Worm (Caenorhabditis elegans) whole organism, mixed stage, embryonic: ENCODE data around the gene nhr-15.

Experiments
- M03D4.4 ChIP-seq: sonication (generic microtip); optimal IDR thresholded peaks from 2 replicates; lab custom pipeline; 2017; ENCODE audit warnings: mild to moderate bottlenecking, missing genetic modification characterization, missing compliant biosample characterization
- bed-3 ChIP-seq: fragments of 200-800 bp; sonication (Bioruptor generic); optimal IDR thresholded peaks from 3 replicates; lab custom pipeline; 2018; ENCODE audit warnings: mild to moderate bottlenecking, missing genetic modification characterization, moderate library complexity, missing compliant biosample characterization
- ceh-39 ChIP-seq: fragments of 150-350 bp; optimal IDR thresholded peaks from 2 replicates; lab custom pipeline; 2014; ENCODE audit warnings: missing biosample characterization, missing genetic modification characterization
- ceh-83 ChIP-seq: fragments of 200-800 bp; sonication (Bioruptor generic); optimal IDR thresholded peaks from 2 replicates; lab custom pipeline; 2018; ENCODE audit warnings: mild to moderate bottlenecking, missing genetic modification characterization, missing compliant biosample characterization
- ces-1 ChIP-seq: fragments of 150-350 bp; optimal IDR thresholded peaks from 2 replicates; lab custom pipeline; 2014; ENCODE audit warnings: missing biosample characterization, missing genetic modification reagents, missing genetic modification characterization
- cnd-1 ChIP-seq: fragments of 200-800 bp; sonication (Bioruptor generic); optimal IDR thresholded peaks from 2 replicates; lab custom pipeline; 2018; ENCODE audit warnings: mild to moderate bottlenecking, missing genetic modification characterization, missing compliant biosample characterization
- drap-1 ChIP-seq: fragments of 200-800 bp; sonication (Bioruptor generic); optimal IDR thresholded peaks from 3 replicates; lab custom pipeline; 2018; ENCODE audit warnings: mild to moderate bottlenecking, missing genetic modification characterization, missing compliant biosample characterization
- elt-1 ChIP-seq: sonication (generic microtip); optimal IDR thresholded peaks from 2 replicates; lab custom pipeline; 2017; ENCODE audit warnings: missing genetic modification characterization, mild to moderate bottlenecking, missing compliant biosample characterization, antibody characterized with exemption, moderate library complexity, borderline replicate concordance; ENCODE audit not compliant: insufficient read depth
- flh-1 ChIP-seq: fragments of 200-800 bp; sonication (Bioruptor generic); optimal IDR thresholded peaks from 2 replicates; lab custom pipeline; 2018; ENCODE audit warnings: mild to moderate bottlenecking, missing genetic modification characterization, moderate library complexity, missing compliant biosample characterization
- hlh-1 ChIP-seq: fragments of 150-350 bp; optimal IDR thresholded peaks from 2 replicates; lab custom pipeline; 2014; ENCODE audit warnings: missing biosample characterization, missing genetic modification reagents, missing genetic modification characterization
- lin-13 ChIP-seq: fragments of 150-350 bp; optimal IDR thresholded peaks from 2 replicates; lab custom pipeline; 2014; ENCODE audit warnings: missing biosample characterization, missing genetic modification characterization
- lin-32 ChIP-seq: fragments of 200-800 bp; sonication (Bioruptor generic); optimal IDR thresholded peaks from 2 replicates; lab custom pipeline; 2018; ENCODE audit warnings: mild to moderate bottlenecking, missing genetic modification characterization, missing compliant biosample characterization
- lsy-2 ChIP-seq: fragments of 150-350 bp; optimal IDR thresholded peaks from 2 replicates; lab custom pipeline; 2014; ENCODE audit warnings: missing biosample characterization, missing genetic modification characterization
- mab-5 ChIP-seq: fragments of 150-350 bp; optimal IDR thresholded peaks from 2 replicates; lab custom pipeline; 2014; ENCODE audit warnings: missing biosample characterization, missing genetic modification characterization
- mep-1 ChIP-seq: fragments of 150-350 bp; optimal IDR thresholded peaks from 2 replicates; lab custom pipeline; 2017; ENCODE audit warnings: missing biosample characterization, missing genetic modification reagents, missing genetic modification characterization, inconsistent platforms
- mls-2 ChIP-seq: sonication (generic microtip); optimal IDR thresholded peaks from 2 replicates; lab custom pipeline; 2016; ENCODE audit warnings: mild to moderate bottlenecking, missing genetic modification characterization, moderate library complexity, missing compliant biosample characterization
- nhr-12 ChIP-seq: fragments of 150-350 bp; optimal IDR thresholded peaks from 2 replicates; lab custom pipeline; 2014; ENCODE audit warnings: missing biosample characterization, missing genetic modification characterization
- nhr-2 ChIP-seq: fragments of 150-350 bp; optimal IDR thresholded peaks from 2 replicates; lab custom pipeline; 2014; ENCODE audit warnings: missing biosample characterization, missing genetic modification characterization
- nhr-237 ChIP-seq: fragments of 150-350 bp; optimal IDR thresholded peaks from 2 replicates; lab custom pipeline; 2014; ENCODE audit warnings: missing biosample characterization, missing genetic modification characterization
- nhr-28 ChIP-seq: fragments of 150-350 bp; optimal IDR thresholded peaks from 2 replicates; lab custom pipeline; 2014; ENCODE audit warnings: missing biosample characterization, missing genetic modification characterization
- nhr-76 ChIP-seq: sonication (generic microtip); optimal IDR thresholded peaks from 2 replicates; lab custom pipeline; 2017; ENCODE audit warnings: missing biosample characterization, missing genetic modification characterization
- pha-4 ChIP-seq: fragments of 150-350 bp; optimal IDR thresholded peaks from 2 replicates; lab custom pipeline; 2018; ENCODE audit warnings: missing biosample characterization, missing genetic modification reagents, missing genetic modification characterization
- sem-2 ChIP-seq: fragments of 200-800 bp; sonication (Bioruptor generic); optimal IDR thresholded peaks from 2 replicates; lab custom pipeline; 2018; ENCODE audit warnings: mild to moderate bottlenecking, missing genetic modification characterization, missing compliant biosample characterization
- snpc-4 ChIP-seq: fragments of 150-350 bp; optimal IDR thresholded peaks from 2 replicates; lab custom pipeline; 2014; ENCODE audit warnings: missing biosample characterization, missing genetic modification characterization
- sptf-1 ChIP-seq: sonication (generic microtip); optimal IDR thresholded peaks from 2 replicates; lab custom pipeline; 2017; ENCODE audit warnings: mild to moderate bottlenecking, missing genetic modification characterization, moderate library complexity, missing compliant biosample characterization
- tbx-8 ChIP-seq: fragments of 200-800 bp; sonication (Bioruptor generic); optimal IDR thresholded peaks from 2 replicates; lab custom pipeline; 2018; ENCODE audit warnings: mild to moderate bottlenecking, missing genetic modification characterization, moderate library complexity, missing compliant biosample characterization
- unc-120 ChIP-seq: sonication (generic microtip); optimal IDR thresholded peaks from 2 replicates; lab custom pipeline; 2017; ENCODE audit warnings: missing genetic modification characterization, missing compliant biosample characterization; ENCODE audit not compliant: poor library complexity, severe bottlenecking
- unc-39 ChIP-seq: fragments of 150-350 bp; optimal IDR thresholded peaks from 2 replicates; lab custom pipeline; 2014; ENCODE audit warnings: missing biosample characterization, missing genetic modification characterization
- unc-62 ChIP-seq: fragments of 150-350 bp; optimal IDR thresholded peaks from 2 replicates; lab custom pipeline; 2014; ENCODE audit warnings: missing biosample characterization, missing genetic modification reagents, missing genetic modification characterization
- zip-8 ChIP-seq: fragments of 150-350 bp; optimal IDR thresholded peaks from 2 replicates; lab custom pipeline; 2014; ENCODE audit warnings: missing biosample characterization, missing genetic modification characterization
- ztf-11 ChIP-seq: fragments of 150-350 bp; optimal IDR thresholded peaks from 2 replicates; lab custom pipeline; 2014; ENCODE audit warnings: missing biosample characterization, missing genetic modification characterization

The nhr-15 gene

ce11 chrV:343546-343945, 31.0 kb downstream of the nhr-15 start:
- TF ChIP-seq unc-62 (GFP tag; lab: Kevin White, UChicago): no peak
- TF ChIP-seq unc-39 (tag; lab: Kevin White, UChicago): no peak
- TF ChIP-seq hlh-1 (tag; lab: Kevin White, UChicago): no peak
- no peak for TF ChIP-seq nhr-12 (tag; lab: Kevin White, UChicago)
- TF ChIP-seq flh-1 (GFP tag; lab: Kevin White, UChicago): no peak
- TF ChIP-seq nhr-28: no peak
- TF ChIP-seq unc-120 (tag; lab: Kevin White, UChicago): no peak
- TF ChIP-seq bed-3: no peak
- no peak for TF ChIP-seq ztf-11 (tag; lab: Kevin White, UChicago)
- no peak for TF ChIP-seq lin-13 (tag; lab: Kevin White, UChicago)
- TF ChIP-seq ces-1 (GFP tag; lab: Kevin White, UChicago): no peak
- TF ChIP-seq sptf-1 (tag; lab: Kevin White, UChicago): no peak
- TF ChIP-seq M03D4.4: no peak
- no peak for TF ChIP-seq mab-5 (tag; lab: Kevin White, UChicago)
- no peak for TF ChIP-seq pha-4
- TF ChIP-seq lsy-2: no peak
- no peak for TF ChIP-seq tbx-8
- no peak for TF ChIP-seq nhr-2 (tag; lab: Kevin White, UChicago)
- TF ChIP-seq mep-1 (tag; lab: Kevin White, UChicago): no peak

ce11 chrV:346005-346404, 33.5 kb downstream of the nhr-15 start:
- no peak for TF ChIP-seq ces-1 (GFP tag; lab: Kevin White, UChicago)
- TF ChIP-seq drap-1 (GFP tag; lab: Kevin White, UChicago): no peak
- no peak for TF ChIP-seq tbx-8
- TF ChIP-seq zip-8: no peak
- TF ChIP-seq ceh-83 (GFP tag; lab: Kevin White, UChicago): no peak
- TF ChIP-seq nhr-28: no peak
- no peak for TF ChIP-seq nhr-12 (tag; lab: Kevin White, UChicago)
- TF ChIP-seq pha-4: no peak
- no peak for TF ChIP-seq snpc-4 (tag; lab: Kevin White, UChicago)
- no peak for TF ChIP-seq lin-32 (GFP tag; lab: Kevin White, UChicago)
- no peak for TF ChIP-seq hlh-1 (tag; lab: Kevin White, UChicago)
- no peak for TF ChIP-seq nhr-237 (tag; lab: Kevin White, UChicago)
- no peak for TF ChIP-seq mls-2 (tag; lab: Kevin White, UChicago)
- no peak for TF ChIP-seq sem-2 (GFP tag; lab: Kevin White, UChicago)

- TF ChIP-seq ztf-11 (tag; lab: Kevin White, UChicago) (no peak), unc-39 (tag; lab: Kevin White, UChicago) (no peak), nhr-237 (tag; lab: Kevin White, UChicago) (no peak), drap-1 (GFP tag; lab: Kevin White, UChicago) (no peak), elt-1 (tag; lab: Kevin White, UChicago) (no peak), unc-62 (GFP tag; lab: Kevin White, UChicago) (no peak), M03D4.4 (no peak), nhr-76 (tag; lab: Kevin White, UChicago) (no peak), ces-1 (GFP tag; lab: Kevin White, UChicago) (no peak), mls-2 (tag; lab: Kevin White, UChicago) (no peak), cnd-1 (tag; lab: Kevin White, UChicago) (no peak), pha-4 (no peak), sem-2 (GFP tag; lab: Kevin White, UChicago) (no peak)
Observed at ce11 chrV:347561-348345, 35.2 kb downstream of the nhr-15 start.

- TF ChIP-seq pha-4: no peak
- peak; percentile 39 for TF ChIP-seq lin-13 (tag; lab: Kevin White, UChicago)
- peak; percentile 12 for TF ChIP-seq mls-2 (tag; lab: Kevin White, UChicago)
- peak; percentile 28 for TF ChIP-seq ceh-39 (tag; lab: Kevin White, UChicago)
- TF ChIP-seq cnd-1 (tag; lab: Kevin White, UChicago): peak; percentile 83
- no peak for TF ChIP-seq ces-1 (GFP tag; lab: Kevin White, UChicago)
- TF ChIP-seq mep-1 (tag; lab: Kevin White, UChicago): peak; percentile 73
- peak; percentile 30 for TF ChIP-seq lin-32 (GFP tag; lab: Kevin White, UChicago)
- TF ChIP-seq sptf-1 (tag; lab: Kevin White, UChicago): peak; percentile 48
- peak; percentile 62 for TF ChIP-seq hlh-1 (tag; lab: Kevin White, UChicago)
Observed at ce11 chrV:349054-349453, 36.5 kb downstream of the nhr-15 start, which contains the start of gene atg-9. TSS of gene atg-9 (plus strand) at chrV:349385.
